Worm (Caenorhabditis elegans): Measurements from ENCODE around the gene F23H12.5.

DNA sequence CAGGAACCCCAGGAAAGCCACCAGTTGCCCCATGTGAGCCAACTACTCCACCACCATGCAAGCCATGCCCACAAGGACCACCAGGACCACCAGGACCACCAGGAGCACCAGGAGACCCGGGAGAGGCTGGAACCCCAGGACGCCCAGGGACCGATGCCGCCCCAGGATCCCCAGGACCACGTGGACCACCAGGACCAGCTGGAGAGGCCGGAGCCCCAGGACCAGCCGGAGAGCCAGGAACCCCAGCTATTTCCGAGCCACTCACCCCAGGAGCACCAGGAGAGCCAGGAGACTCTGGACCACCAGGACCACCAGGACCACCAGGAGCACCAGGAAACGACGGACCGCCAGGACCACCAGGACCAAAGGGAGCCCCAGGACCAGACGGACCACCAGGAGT is 4.9 kb upstream of the F23H12.5 start:
- TF ChIP-seq hnd-1 (tag; optimal IDR thresholded peaks at IDR 0.05) (no peak), flt-1 (GFP tag; IDR thresholded peaks at IDR 0.05) (no peak), tra-4 (tag; optimal IDR thresholded peaks at IDR 0.05) (no peak)
